Fruit fly (Drosophila melanogaster): Measurements from ENCODE around the gene ort.

Gene ort

dm6 chr3R:19644901-19645204 is 14.7 kb upstream of the ort start, which contains the start of gene Nup58 (continued):
- peak; percentile 80 for TF ChIP-seq CG6791 (GFP tag; IDR thresholded peaks at IDR 0.05; ENCODE audit: partially characterized antibody)
- peak; percentile 17 for TF ChIP-seq mam (GFP tag; optimal IDR thresholded peaks at IDR 0.05)
- no peak for TF ChIP-seq CG6854 (GFP tag; optimal IDR thresholded peaks at IDR 0.05)
- no peak for TF ChIP-seq CG11723 (GFP tag; optimal IDR thresholded peaks at IDR 0.05)
- no peak for TF ChIP-seq sr (GFP tag; IDR thresholded peaks at IDR 0.05)
- peak; percentile 40 for TF ChIP-seq CG32532 (GFP tag; IDR thresholded peaks at IDR 0.05)
- peak; percentile 84 for TF ChIP-seq bbx (GFP tag; IDR thresholded peaks at IDR 0.05; ENCODE audit: partially characterized antibody)
- peak; percentile 50 for TF ChIP-seq MBD-R2 (GFP tag; IDR thresholded peaks at IDR 0.05)
- TF ChIP-seq pzg (GFP tag; optimal IDR thresholded peaks at IDR 0.05): peak; percentile 32
- peak; percentile 70 for TF ChIP-seq CG7963 (GFP tag; IDR thresholded peaks at IDR 0.05; ENCODE audit: partially characterized antibody)
- TF ChIP-seq Scr (GFP tag; IDR thresholded peaks at IDR 0.05; ENCODE audit: partially characterized antibody): peak; percentile 89
- TF ChIP-seq lola (GFP tag; optimal IDR thresholded peaks at IDR 0.05): no peak
- TF ChIP-seq CG16813 (GFP tag; IDR thresholded peaks at IDR 0.05; ENCODE audit: partially characterized antibody): peak; percentile 76
- TF ChIP-seq bowl (GFP tag; IDR thresholded peaks at IDR 0.05): no peak
- TF ChIP-seq Ravus (GFP tag; IDR thresholded peaks at IDR 0.05): no peak
- peak; percentile 55 for TF ChIP-seq nerfin-2 (GFP tag; IDR thresholded peaks at IDR 0.05; ENCODE audit: partially characterized antibody)
- TF ChIP-seq fd96Cb (tag; optimal IDR thresholded peaks at IDR 0.05): no peak
- TF ChIP-seq hb (GFP tag; IDR thresholded peaks at IDR 0.05; ENCODE audit: partially characterized antibody): peak; percentile 15; the same call in 1 of the 3 replicates
- no peak for TF ChIP-seq CG17612 (GFP tag; IDR thresholded peaks at IDR 0.05)
- no peak for TF ChIP-seq CG33213 (GFP tag; optimal IDR thresholded peaks at IDR 0.05)
- no peak for TF ChIP-seq CG12769 (tag; optimal IDR thresholded peaks at IDR 0.05)
- 0 out of 2 replicates have a peak, but pooled peaks have one; percentile 69 for TF ChIP-seq sna (GFP tag; IDR thresholded peaks at IDR 0.05; ENCODE audit: partially characterized antibody)
- no peak for TF ChIP-seq Fer1 (GFP tag; optimal IDR thresholded peaks at IDR 0.05)
- TF ChIP-seq schlank (tag; optimal IDR thresholded peaks at IDR 0.05): no peak
- no peak for TF ChIP-seq cas (GFP tag; IDR thresholded peaks at IDR 0.05)
- TF ChIP-seq mld (GFP tag; IDR thresholded peaks at IDR 0.05; ENCODE audit: partially characterized antibody): peak; percentile 56; the same call in 1 of the 3 replicates
- peak; percentile 42 for TF ChIP-seq row (GFP tag; IDR thresholded peaks at IDR 0.05)
- peak; percentile 88 for TF ChIP-seq Dll (GFP tag; IDR thresholded peaks at IDR 0.05; ENCODE audit: partially characterized antibody)
- TF ChIP-seq Bgb (GFP tag; IDR thresholded peaks at IDR 0.05; ENCODE audit: partially characterized antibody): peak; percentile 79
- TF ChIP-seq CG8290 (GFP tag; optimal IDR thresholded peaks at IDR 0.05): no peak
- peak in 1 of 2 experiments; percentile 53 for TF ChIP-seq CG8290 (tag; optimal IDR thresholded peaks at IDR 0.05)
- peak; percentile 81; the same call in 2 of the 3 replicates for TF ChIP-seq Opbp (GFP tag; IDR thresholded peaks at IDR 0.05; ENCODE audit: partially characterized antibody)
- TF ChIP-seq Deaf1 (tag; optimal IDR thresholded peaks at IDR 0.05): no peak
- peak; percentile 18 for TF ChIP-seq Dp (GFP tag; optimal IDR thresholded peaks at IDR 0.05)
- no peak for TF ChIP-seq toy (GFP tag; IDR thresholded peaks at IDR 0.05)
- peak; percentile 81 for TF ChIP-seq CG34224 (GFP tag; IDR thresholded peaks at IDR 0.05; ENCODE audit: partially characterized antibody)
- no peak for TF ChIP-seq pan (optimal IDR thresholded peaks at IDR 0.05)
- TF ChIP-seq pan (GFP tag; optimal IDR thresholded peaks at IDR 0.05 in 1 of 2, IDR thresholded peaks at IDR 0.05 in 1 of 2): peak in 1 of 2 experiments; percentile 56
- TF ChIP-seq vvl (GFP tag; IDR thresholded peaks at IDR 0.05): peak; percentile 48; the same call in 1 of the 2 replicates
- TF ChIP-seq Xrp1 (GFP tag; IDR thresholded peaks at IDR 0.05): peak; percentile 13; the same call in 1 of the 2 replicates
- no peak for TF ChIP-seq CG18599 (GFP tag; optimal IDR thresholded peaks at IDR 0.05)
- TF ChIP-seq crp (GFP tag; optimal IDR thresholded peaks at IDR 0.05): no peak
- peak; percentile 50 for TF ChIP-seq tna (GFP tag; IDR thresholded peaks at IDR 0.05; ENCODE audit: partially characterized antibody)
- TF ChIP-seq CG13287 (GFP tag; IDR thresholded peaks at IDR 0.05; ENCODE audit: partially characterized antibody): peak; percentile 86
- TF ChIP-seq vnd (GFP tag; IDR thresholded peaks at IDR 0.05; ENCODE audit: partially characterized antibody): peak; percentile 76
- 0 out of 2 replicates have a peak, but pooled peaks have one; percentile 7 for TF ChIP-seq Awh (GFP tag; IDR thresholded peaks at IDR 0.05)
- peak; percentile 69 for TF ChIP-seq BEAF-32 (GFP tag; optimal IDR thresholded peaks at IDR 0.05)
- TF ChIP-seq inv (GFP tag; IDR thresholded peaks at IDR 0.05; ENCODE audit: partially characterized antibody): peak; percentile 57
- 0 out of 2 replicates have a peak, but pooled peaks have one; percentile 25 for TF ChIP-seq CG14441 (GFP tag; IDR thresholded peaks at IDR 0.05)
